Worm (Caenorhabditis elegans) whole organism, L4 larva: Measurements from ENCODE around the gene lyst-1.

Experiments
- F10B5.3 ChIP-seq: sonication (generic microtip); optimal IDR thresholded peaks from 2 replicates; lab custom pipeline; 2016; ENCODE audit warnings: mild to moderate bottlenecking, missing genetic modification characterization, missing compliant biosample characterization
- F49E8.2 ChIP-seq: sonication (generic microtip); optimal IDR thresholded peaks from 2 replicates; lab custom pipeline; 2016; ENCODE audit warnings: missing compliant biosample characterization, mild to moderate bottlenecking, missing genetic modification characterization, borderline replicate concordance
- R02D3.7 ChIP-seq: fragments of 150-350 bp; sonication (generic microtip); optimal IDR thresholded peaks from 3 replicates; lab custom pipeline; 2014; ENCODE audit warnings: missing biosample characterization, missing genetic modification characterization
- T20F7.1 ChIP-seq: fragments of 200-800 bp; sonication (Bioruptor generic); optimal IDR thresholded peaks from 2 replicates; lab custom pipeline; 2018; ENCODE audit warnings: mild to moderate bottlenecking, missing genetic modification characterization, missing compliant biosample characterization
- Y105C5A.15 ChIP-seq: fragments of 200-800 bp; sonication (Bioruptor generic); IDR thresholded peaks from 2 replicates; pipeline ENCODE4 v1.3.6; 2022; ENCODE audit warnings: missing genetic modification characterization, missing compliant biosample characterization
- Y48G9A.11 ChIP-seq: fragments of 200-800 bp; sonication (Bioruptor generic); IDR thresholded peaks from 2 replicates; pipeline ENCODE4 v1.3.6; 2022; ENCODE audit warnings: missing genetic modification reagents, missing genetic modification characterization, missing compliant biosample characterization
- Y5F2A.4 ChIP-seq: fragments of 200-800 bp; sonication (Bioruptor generic); optimal IDR thresholded peaks from 2 replicates; lab custom pipeline; 2018; ENCODE audit warnings: mild to moderate bottlenecking, missing genetic modification characterization, missing compliant biosample characterization
- Y75B8A.6 ChIP-seq: fragments of 200-800 bp; sonication (Bioruptor generic); IDR thresholded peaks from 2 replicates; pipeline ENCODE4 v1.3.6; 2022; ENCODE audit warnings: missing genetic modification reagents, missing genetic modification characterization, missing compliant biosample characterization
- ZK337.2 ChIP-seq: fragments of 200-800 bp; sonication (Bioruptor generic); IDR thresholded peaks from 2 replicates; pipeline ENCODE4 v1.3.6; 2022; ENCODE audit warnings: missing genetic modification reagents, missing genetic modification characterization, missing compliant biosample characterization
- aha-1 ChIP-seq: fragments of 150-350 bp; peaks from one replicate; lab custom pipeline; 2014; ENCODE audit warnings: missing biosample characterization, missing genetic modification characterization
- aly-2 ChIP-seq: sonication (generic microtip); optimal IDR thresholded peaks from 2 replicates; lab custom pipeline; 2018; ENCODE audit warnings: missing biosample characterization, missing genetic modification characterization
- ama-1 ChIP-seq: fragments of 150-350 bp; optimal IDR thresholded peaks from 2 replicates; lab custom pipeline; 2014; ENCODE audit warnings: inconsistent platforms, mixed read lengths
- arid-1 ChIP-seq: fragments of 200-800 bp; sonication (Bioruptor generic); conservative IDR thresholded peaks from 2 replicates; pipeline ENCODE4 v1.3.6; 2022; ENCODE audit warnings: missing genetic modification reagents, missing genetic modification characterization, missing compliant biosample characterization
- attf-4 ChIP-seq: sonication (generic microtip); optimal IDR thresholded peaks from 3 replicates; lab custom pipeline; 2017; ENCODE audit warnings: missing biosample characterization, missing genetic modification characterization
- ceh-28 ChIP-seq: fragments of 150-350 bp; optimal IDR thresholded peaks from 2 replicates; lab custom pipeline; 2014; ENCODE audit warnings: missing biosample characterization, missing genetic modification reagents, missing genetic modification characterization
- ceh-32 ChIP-seq: sonication (generic microtip); optimal IDR thresholded peaks from 2 replicates; lab custom pipeline; 2016; ENCODE audit warnings: mild to moderate bottlenecking, missing genetic modification characterization, missing compliant biosample characterization; ENCODE audit not compliant: poor library complexity
- ceh-62 ChIP-seq: sonication (generic microtip); optimal IDR thresholded peaks from 2 replicates; lab custom pipeline; 2017; ENCODE audit warnings: missing biosample characterization, missing genetic modification characterization
- ces-1 ChIP-seq: fragments of 150-350 bp; sonication (generic microtip); optimal IDR thresholded peaks from 4 replicates; lab custom pipeline; 2014; ENCODE audit warnings: missing biosample characterization, missing genetic modification reagents, missing genetic modification characterization
- daf-12 ChIP-seq: fragments of 150-350 bp; optimal IDR thresholded peaks from 2 replicates; lab custom pipeline; 2014; ENCODE audit warnings: missing biosample characterization, missing genetic modification reagents, missing genetic modification characterization
- fkh-10 ChIP-seq: fragments of 150-350 bp; optimal IDR thresholded peaks from 2 replicates; lab custom pipeline; 2014; ENCODE audit warnings: missing biosample characterization, missing genetic modification reagents, missing genetic modification characterization
- gei-8 ChIP-seq: fragments of 200-800 bp; sonication (Bioruptor generic); optimal IDR thresholded peaks from 2 replicates; lab custom pipeline; 2018; ENCODE audit warnings: mild to moderate bottlenecking, missing genetic modification characterization, missing compliant biosample characterization
- hlh-30 ChIP-seq: sonication (generic microtip); optimal IDR thresholded peaks from 2 replicates; lab custom pipeline; 2017; ENCODE audit warnings: antibody characterized with exemption, mild to moderate bottlenecking, missing genetic modification characterization, missing compliant biosample characterization; ENCODE audit not compliant: insufficient read depth
- hmg-1.1 ChIP-seq: fragments of 200-800 bp; sonication (Bioruptor generic); IDR thresholded peaks from 2 replicates; pipeline ENCODE4 v1.3.6; 2022; ENCODE audit warnings: missing genetic modification reagents, missing genetic modification characterization, missing compliant biosample characterization
- lin-15B ChIP-seq: fragments of 150-350 bp; sonication (generic microtip); optimal IDR thresholded peaks from 3 replicates; lab custom pipeline; 2014; ENCODE audit warnings: missing biosample characterization, missing genetic modification characterization
- lin-39 ChIP-seq: fragments of 150-350 bp; optimal IDR thresholded peaks from 2 replicates; lab custom pipeline; 2014; ENCODE audit warnings: missing biosample characterization, missing genetic modification reagents, missing genetic modification characterization
- lir-3 ChIP-seq: sonication (generic microtip); optimal IDR thresholded peaks from 2 replicates; lab custom pipeline; 2016; ENCODE audit warnings: mild to moderate bottlenecking, missing genetic modification characterization, missing compliant biosample characterization
- madf-5 ChIP-seq, 2 experiments: fragments of 200-800 bp; sonication (Bioruptor generic); IDR thresholded peaks; 2 replicates each; pipeline ENCODE4 v1.3.6; 2022; ENCODE audit warnings: missing compliant biosample characterization in 2 of 2, missing genetic modification characterization in 2 of 2
- mep-1 ChIP-seq: fragments of 150-350 bp; sonication (generic microtip); optimal IDR thresholded peaks from 3 replicates; lab custom pipeline; 2014; ENCODE audit warnings: missing biosample characterization, missing genetic modification characterization
- mxl-3 ChIP-seq: fragments of 200-800 bp; sonication (Bioruptor generic); optimal IDR thresholded peaks from 2 replicates; lab custom pipeline; 2018; ENCODE audit warnings: mild to moderate bottlenecking, missing genetic modification characterization, missing compliant biosample characterization
- nhr-102 ChIP-seq: sonication (generic microtip); optimal IDR thresholded peaks from 2 replicates; lab custom pipeline; 2016; ENCODE audit warnings: mild to moderate bottlenecking, missing genetic modification characterization, moderate library complexity, missing compliant biosample characterization
- nhr-11 ChIP-seq: fragments of 150-350 bp; optimal IDR thresholded peaks from 2 replicates; lab custom pipeline; 2014; ENCODE audit warnings: missing biosample characterization, missing genetic modification characterization
- nhr-111 ChIP-seq: fragments of 200-800 bp; sonication (Bioruptor generic); optimal IDR thresholded peaks from 2 replicates; lab custom pipeline; 2018; ENCODE audit warnings: mild to moderate bottlenecking, missing genetic modification characterization, missing compliant biosample characterization
- nhr-28 ChIP-seq: fragments of 150-350 bp; optimal IDR thresholded peaks from 2 replicates; lab custom pipeline; 2014; ENCODE audit warnings: missing biosample characterization, missing genetic modification characterization
- nhr-48 ChIP-seq: sonication (generic microtip); optimal IDR thresholded peaks from 2 replicates; lab custom pipeline; 2016; ENCODE audit warnings: mild to moderate bottlenecking, missing genetic modification characterization, missing compliant biosample characterization
- nhr-76 ChIP-seq: fragments of 150-350 bp; optimal IDR thresholded peaks from 2 replicates; lab custom pipeline; 2014; ENCODE audit warnings: missing biosample characterization, missing genetic modification characterization
- pha-4 ChIP-seq, 2 experiments: fragments of 150-350 bp in 1 of 2; fragments of 200-800 bp in 1 of 2; sonication (Bioruptor generic) in 1 of 2; IDR thresholded peaks in 1 of 2; optimal IDR thresholded peaks in 1 of 2; 2 replicates each; pipeline versions ENCODE4 v1.3.6 to Lab custom; 2014 to 2022; ENCODE audit warnings: missing genetic modification characterization in 2 of 2, missing genetic modification reagents in 2 of 2, missing biosample characterization in 1 of 2, missing compliant biosample characterization in 1 of 2
- php-3 ChIP-seq: fragments of 200-800 bp; sonication (Bioruptor generic); IDR thresholded peaks from 2 replicates; pipeline ENCODE4 v1.3.6; 2022; ENCODE audit warnings: missing genetic modification reagents, missing genetic modification characterization, missing compliant biosample characterization
- rbr-2 ChIP-seq: sonication (generic microtip); optimal IDR thresholded peaks from 2 replicates; lab custom pipeline; 2016; ENCODE audit warnings: missing genotype, missing genetic modification characterization, missing compliant biosample characterization
- saeg-2 ChIP-seq: fragments of 200-800 bp; sonication (Bioruptor generic); IDR thresholded peaks from 2 replicates; pipeline ENCODE4 v1.3.6; 2022; ENCODE audit warnings: missing genetic modification reagents, missing genetic modification characterization, missing compliant biosample characterization
- snpc-4 ChIP-seq: fragments of 150-350 bp; optimal IDR thresholded peaks from 2 replicates; lab custom pipeline; 2014; ENCODE audit warnings: missing biosample characterization, missing genetic modification characterization
- spr-1 ChIP-seq: sonication (generic microtip); optimal IDR thresholded peaks from 2 replicates; lab custom pipeline; 2016; ENCODE audit warnings: mild to moderate bottlenecking, missing genetic modification characterization, missing compliant biosample characterization
- spr-3 ChIP-seq: fragments of 200-800 bp; sonication (Bioruptor generic); optimal IDR thresholded peaks from 2 replicates; lab custom pipeline; 2018; ENCODE audit warnings: mild to moderate bottlenecking, missing genetic modification characterization, missing compliant biosample characterization
- tag-97 ChIP-seq: fragments of 200-800 bp; sonication (Bioruptor generic); IDR thresholded peaks from 2 replicates; pipeline ENCODE4 v1.3.6; 2022; ENCODE audit warnings: missing genetic modification characterization, missing compliant biosample characterization
- unc-130 ChIP-seq: sonication (generic microtip); optimal IDR thresholded peaks from 2 replicates; lab custom pipeline; 2016; ENCODE audit warnings: missing genetic modification reagents, missing genetic modification characterization, missing compliant biosample characterization
- unc-39 ChIP-seq: sonication (generic microtip); optimal IDR thresholded peaks from 2 replicates; lab custom pipeline; 2017; ENCODE audit warnings: missing biosample characterization, missing genetic modification characterization
- zag-1 ChIP-seq: fragments of 150-350 bp; optimal IDR thresholded peaks from 2 replicates; lab custom pipeline; 2014; ENCODE audit warnings: missing biosample characterization, missing genetic modification characterization
- zfp-3 ChIP-seq: fragments of 200-800 bp; sonication (Bioruptor generic); conservative IDR thresholded peaks from 2 replicates; pipeline ENCODE4 v1.3.6; 2022; ENCODE audit warnings: missing genetic modification reagents, missing genetic modification characterization, missing compliant biosample characterization

Gene lyst-1

ce11 chrX:12108517-12109216 is 32.3 kb downstream of the lyst-1 start, which contains the start of the genes W03G11.2 and lgc-13:
Gene W03G11.2, minus strand, starts transcription at chrX:12108617.
Gene lgc-13, plus strand, starts transcription at chrX:12109166.
- TF ChIP-seq unc-130 (no peak), mxl-3 (GFP tag; lab: Kevin White, UChicago) (no peak), Y75B8A.6 (GFP tag; lab: Robert Waterston, UW) (no peak), daf-12 (tag; lab: Kevin White, UChicago) (no peak), T20F7.1 (GFP tag; lab: Kevin White, UChicago) (no peak), Y105C5A.15 (GFP tag; lab: Robert Waterston, UW) (no peak), F10B5.3 (tag; lab: Kevin White, UChicago) (no peak), gei-8 (GFP tag; lab: Kevin White, UChicago) (no peak), tag-97 (GFP tag; lab: Robert Waterston, UW) (no peak), zfp-3 (GFP tag; lab: Robert Waterston, UW) (no peak), snpc-4 (tag; lab: Kevin White, UChicago) (no peak), ceh-32 (tag; lab: Kevin White, UChicago) (no peak), aly-2 (tag; lab: Kevin White, UChicago) (no peak), ama-1 (lab: Kevin White, UChicago) (no peak), pha-4 (GFP tag; IDR thresholded peaks at IDR 0.05; lab: Robert Waterston, UW) (no peak), pha-4 (tag; optimal IDR thresholded peaks at IDR 0.05; lab: Kevin White, UChicago) (no peak), madf-5 (GFP tag; IDR thresholded peaks at IDR 0.05; lab: Robert Waterston, UW) (no peak), F49E8.2 (tag; lab: Kevin White, UChicago) (no peak), spr-1 (tag; lab: Kevin White, UChicago) (no peak), ces-1 (no peak)

DNA sequence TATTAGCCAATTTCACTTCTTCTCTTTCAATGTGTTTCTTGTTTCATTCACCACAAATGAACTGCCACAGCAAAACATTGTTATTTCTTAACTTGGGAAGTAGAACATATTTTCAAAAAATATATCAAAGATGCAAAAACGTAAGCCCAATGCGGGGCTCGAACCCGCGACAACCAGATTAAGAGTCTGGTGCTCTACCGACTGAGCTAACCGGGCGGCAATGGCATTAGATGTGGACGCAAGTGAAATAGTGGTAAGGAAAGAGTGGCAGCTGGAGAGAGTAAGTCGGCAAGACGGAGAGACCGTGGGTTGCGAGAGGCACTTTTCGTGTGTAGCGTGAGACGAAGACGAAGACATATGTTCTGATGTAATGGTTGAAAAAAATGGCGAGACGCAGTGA is 34.9 kb downstream of the lyst-1 start:
- TF ChIP-seq R02D3.7 (tag; lab: Kevin White, UChicago) (peak; percentile 10), nhr-48 (tag; lab: Kevin White, UChicago) (peak; percentile 73), arid-1 (GFP tag; lab: Robert Waterston, UW) (peak; percentile 94), hlh-30 (peak; percentile 81), Y5F2A.4 (GFP tag; lab: Kevin White, UChicago) (peak; percentile 84), php-3 (no peak), nhr-11 (tag; lab: Kevin White, UChicago) (peak; percentile 52), nhr-111 (GFP tag; lab: Kevin White, UChicago) (peak; percentile 92), ZK337.2 (peak; percentile 80), nhr-102 (tag; lab: Kevin White, UChicago) (peak; percentile 79), unc-130 (peak; percentile 69), ama-1 (lab: Kevin White, UChicago) (no peak), hmg-1.1 (GFP tag; lab: Robert Waterston, UW) (peak; percentile 97), nhr-76 (no peak), zfp-3 (GFP tag; lab: Robert Waterston, UW) (peak; percentile 76; the same call in 1 of the 2 replicates), saeg-2 (GFP tag; lab: Robert Waterston, UW) (peak; percentile 72; the same call in 1 of the 2 replicates), mep-1 (tag; lab: Kevin White, UChicago) (no peak), fkh-10 (peak; percentile 65), ceh-32 (tag; lab: Kevin White, UChicago) (peak; percentile 71), attf-4 (no peak), spr-3 (GFP tag; lab: Kevin White, UChicago) (peak; percentile 71), lir-3 (tag; lab: Kevin White, UChicago) (peak; percentile 82), rbr-2 (tag; lab: Kevin White, UChicago) (peak; percentile 86), unc-39 (no peak), Y48G9A.11 (GFP tag; lab: Robert Waterston, UW) (peak; percentile 74), nhr-28 (tag; lab: Kevin White, UChicago) (peak; percentile 60), zag-1 (tag; lab: Kevin White, UChicago) (peak; percentile 46), ceh-62 (tag; lab: Kevin White, UChicago) (no peak), T20F7.1 (GFP tag; lab: Kevin White, UChicago) (peak; percentile 64), ceh-28 (no peak), lin-39 (tag; lab: Kevin White, UChicago) (no peak), aha-1 (tag; lab: Kevin White, UChicago) (peak; percentile 96), daf-12 (tag; lab: Kevin White, UChicago) (no peak), spr-1 (tag; lab: Kevin White, UChicago) (peak; percentile 69), F10B5.3 (tag; lab: Kevin White, UChicago) (peak; percentile 82), Y75B8A.6 (GFP tag; lab: Robert Waterston, UW) (peak; percentile 90), lin-15B (tag; lab: Kevin White, UChicago) (no peak)
